Worm (Caenorhabditis elegans): ENCODE data around the gene sru-27.

The sru-27 gene

DNA sequence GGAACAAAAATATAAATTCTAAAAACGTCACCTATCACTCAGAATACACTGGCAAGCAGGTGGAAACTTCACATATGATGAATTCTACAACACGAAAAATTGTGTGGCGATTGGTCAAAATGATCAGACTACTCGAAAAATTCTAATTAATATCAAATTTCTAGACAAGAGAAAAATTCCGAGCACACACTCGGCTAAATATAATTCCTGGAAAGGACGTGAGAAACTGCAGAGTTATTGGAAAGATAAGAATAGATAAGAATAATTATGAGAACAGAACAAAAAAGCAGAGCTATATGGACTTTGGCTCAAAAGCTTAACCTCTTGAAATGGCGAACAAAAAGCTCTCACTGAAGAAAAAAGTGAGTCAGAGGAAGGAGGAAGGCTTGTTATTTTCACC lies 12.0 kb upstream of the sru-27 start (continued):
- TF ChIP-seq hlh-4 (tag; optimal IDR thresholded peaks at IDR 0.05) = peak; percentile 53
- no peak for TF ChIP-seq tlp-1 (tag; optimal IDR thresholded peaks at IDR 0.05)
- TF ChIP-seq nhr-11 (tag; optimal IDR thresholded peaks at IDR 0.05) = no peak
- TF ChIP-seq lin-13 (GFP tag; optimal IDR thresholded peaks at IDR 0.05) = no peak
- TF ChIP-seq C16A3.4 (tag; optimal IDR thresholded peaks at IDR 0.05) = no peak
- no peak for TF ChIP-seq ama-1 (optimal IDR thresholded peaks at IDR 0.05)
- peak; percentile 30 for TF ChIP-seq nhr-47 (tag; optimal IDR thresholded peaks at IDR 0.05)
- TF ChIP-seq nhr-76 (tag; optimal IDR thresholded peaks at IDR 0.05) = no peak
- TF ChIP-seq mef-2 (tag; optimal IDR thresholded peaks at IDR 0.05) = no peak
- TF ChIP-seq mdl-1 (tag; optimal IDR thresholded peaks at IDR 0.05) = no peak
- TF ChIP-seq lsy-2 (tag; optimal IDR thresholded peaks at IDR 0.05) = no peak
- no peak for TF ChIP-seq hlh-17 (GFP tag; optimal IDR thresholded peaks at IDR 0.05; ENCODE audit: borderline replicate concordance)
- TF ChIP-seq F16B12.6 (tag; optimal IDR thresholded peaks at IDR 0.05) = no peak
- TF ChIP-seq zag-1 (tag; optimal IDR thresholded peaks at IDR 0.05) = no peak
- no peak for TF ChIP-seq nhr-19 (GFP tag; conservative IDR thresholded peaks at IDR 0.05)
- no peak for TF ChIP-seq snu-23 (GFP tag; optimal IDR thresholded peaks at IDR 0.05)
- TF ChIP-seq zip-4 (GFP tag; optimal IDR thresholded peaks at IDR 0.05) = no peak
- TF ChIP-seq hpl-2 (GFP tag; optimal IDR thresholded peaks at IDR 0.05) = no peak
- no peak for TF ChIP-seq fkh-4 (tag; optimal IDR thresholded peaks at IDR 0.05; ENCODE audit: borderline replicate concordance)
- no peak for TF ChIP-seq nhr-237 (tag; optimal IDR thresholded peaks at IDR 0.05)
- no peak for TF ChIP-seq aly-2 (tag; optimal IDR thresholded peaks at IDR 0.05)
- no peak for TF ChIP-seq C34B4.2 (tag; optimal IDR thresholded peaks at IDR 0.05)
- no peak for TF ChIP-seq nhr-85 (tag)
- no peak for TF ChIP-seq dpl-1 (GFP tag; optimal IDR thresholded peaks at IDR 0.05)
- TF ChIP-seq nhr-28 (tag; optimal IDR thresholded peaks at IDR 0.05) = no peak

DNA sequence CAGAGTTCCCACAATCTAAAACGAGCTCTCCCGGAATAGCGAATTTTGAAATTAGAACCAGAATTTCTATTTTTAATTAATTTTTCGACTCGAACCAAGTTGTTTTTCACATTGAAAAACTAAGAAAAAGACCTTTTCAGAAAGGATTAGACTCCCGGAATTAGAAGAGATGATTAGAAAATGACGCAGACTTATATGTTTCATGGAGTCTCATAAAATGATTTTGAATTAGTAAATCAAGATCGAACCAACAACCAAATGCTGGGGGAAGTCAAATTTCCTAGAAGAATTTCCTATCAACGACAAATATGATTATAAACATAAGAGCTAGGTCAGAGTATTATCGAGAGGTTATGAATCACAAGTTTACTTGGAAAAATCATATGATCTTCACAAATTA lies 10.6 kb upstream of the sru-27 start:
- TF ChIP-seq lsy-2 (tag; optimal IDR thresholded peaks at IDR 0.05) (no peak), fkh-8 (tag; optimal IDR thresholded peaks at IDR 0.05) (peak; percentile 59), unc-30 (tag; optimal IDR thresholded peaks at IDR 0.05) (no peak), efl-1 (optimal IDR thresholded peaks at IDR 0.05) (no peak), efl-1 (GFP tag; optimal IDR thresholded peaks at IDR 0.05 in 1 of 2) (peak in 1 of 2 experiments; percentile 67), pag-3 (tag; optimal IDR thresholded peaks at IDR 0.05; ENCODE audit: borderline replicate concordance, insufficient read depth) (no peak), ceh-63 (GFP tag; optimal IDR thresholded peaks at IDR 0.05) (no peak), blmp-1 (tag; optimal IDR thresholded peaks at IDR 0.05) (no peak), lin-14 (GFP tag; optimal IDR thresholded peaks at IDR 0.05) (peak; percentile 56), dsc-1 (tag; optimal IDR thresholded peaks at IDR 0.05) (peak; percentile 71), nhr-76 (tag; optimal IDR thresholded peaks at IDR 0.05) (no peak), nhr-71 (tag; optimal IDR thresholded peaks at IDR 0.05) (peak; percentile 51), elt-3 (tag; optimal IDR thresholded peaks at IDR 0.05) (no peak), hlh-4 (tag; optimal IDR thresholded peaks at IDR 0.05) (no peak), zag-1 (tag; optimal IDR thresholded peaks at IDR 0.05) (no peak), C04F5.9 (tag; optimal IDR thresholded peaks at IDR 0.05) (no peak), nhr-47 (tag; optimal IDR thresholded peaks at IDR 0.05) (peak; percentile 53)

DNA sequence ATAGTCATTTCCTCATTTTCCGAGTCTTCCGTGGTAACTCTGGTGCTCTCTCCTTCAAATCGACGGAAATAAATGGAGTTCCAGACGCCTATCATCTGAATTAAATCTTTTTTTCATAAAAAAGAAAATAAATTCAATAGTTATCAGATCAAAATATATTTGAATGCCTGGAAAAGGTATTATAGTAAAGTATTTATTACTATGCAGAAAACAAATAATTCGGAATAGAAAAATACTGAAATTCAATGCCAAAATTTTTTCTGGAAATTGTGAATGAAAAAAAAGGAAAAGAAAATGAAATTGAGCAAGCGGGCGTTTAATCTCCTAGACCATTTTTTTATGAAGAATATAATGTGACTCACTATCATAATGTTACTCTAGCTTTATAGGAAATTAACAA lies 7.7 kb upstream of the sru-27 start, which contains the start of gene C38C3.6:
TSS of gene C38C3.6 (minus strand) at position 101 of the 400 bp plus-strand sequence.
- TF ChIP-seq swsn-7 (tag; optimal IDR thresholded peaks at IDR 0.05) (no peak), mdl-1 (tag; optimal IDR thresholded peaks at IDR 0.05) (no peak), ztf-4 (tag; optimal IDR thresholded peaks at IDR 0.05) (no peak), nhr-11 (tag; optimal IDR thresholded peaks at IDR 0.05) (no peak), unc-30 (tag; optimal IDR thresholded peaks at IDR 0.05) (no peak), fkh-8 (tag; optimal IDR thresholded peaks at IDR 0.05) (no peak), ztf-11 (tag; optimal IDR thresholded peaks at IDR 0.05) (no peak)

Measured in whole organism, L1 larva.